Worm (Caenorhabditis elegans) whole organism, L4/young adult: ENCODE data around the gene lsm-5.

ENCODE experiments used
- W03F9.2 ChIP-seq: fragments of 150-350 bp; optimal IDR thresholded peaks from 2 replicates; lab custom pipeline; 2014; ENCODE audit warnings: missing biosample characterization, missing genetic modification characterization
- dao-5 ChIP-seq: sonication (generic microtip); optimal IDR thresholded peaks from 2 replicates; lab custom pipeline; 2016; ENCODE audit warnings: missing genotype, missing genetic modification characterization, moderate library complexity, missing compliant biosample characterization
- him-1 ChIP-seq: sonication (generic microtip); optimal IDR thresholded peaks from 2 replicates; lab custom pipeline; 2016; ENCODE audit warnings: missing genotype, missing genetic modification reagents, missing genetic modification characterization, missing compliant biosample characterization

DNA sequence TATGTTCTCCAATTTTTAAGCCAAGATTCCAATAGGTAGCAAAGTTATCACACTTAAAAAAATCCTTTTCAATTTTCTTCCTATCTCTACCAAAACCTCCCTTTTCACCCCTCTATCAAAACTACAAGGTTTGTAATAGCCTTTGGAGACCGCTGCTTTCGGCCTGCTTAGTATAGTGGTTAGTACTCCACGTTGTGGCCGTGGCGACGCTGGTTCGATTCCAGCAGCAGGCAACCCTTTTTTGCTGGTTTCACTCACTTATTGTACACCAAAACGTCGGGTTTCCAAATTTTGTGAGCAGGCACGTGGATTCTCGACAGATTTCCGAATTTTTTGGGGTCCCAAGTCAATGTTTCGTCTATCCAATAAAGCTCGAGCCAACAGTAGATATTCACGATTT lies 16.3 kb upstream of the lsm-5 start:
- TF ChIP-seq dao-5 (tag; lab: Kevin White, UChicago) (no peak), W03F9.2 (tag; lab: Kevin White, UChicago) (no peak), him-1 (tag; lab: Kevin White, UChicago) (no peak)
